Fruit fly (Drosophila melanogaster) whole organism, adult: ENCODE data around the gene CG42588.
A peak's percentile ranks its signal among the peaks of the same experiment; 100 is the strongest.

Experiments
- CG11617 ChIP-seq: fragments of 200-800 bp; sonication (Bioruptor generic); optimal IDR thresholded peaks from 2 replicates; lab custom pipeline; 2017; ENCODE audit warnings: mild to moderate bottlenecking, missing biosample characterization, missing genetic modification reagents, missing genetic modification characterization
- CG12768 ChIP-seq: fragments of 200-800 bp; sonication (Bioruptor generic); optimal IDR thresholded peaks from 2 replicates; lab custom pipeline; 2017; ENCODE audit warnings: missing biosample characterization, missing genetic modification characterization, mild to moderate bottlenecking, moderate library complexity, missing genetic modification reagents
- CG14711 ChIP-seq: fragments of 200-800 bp; sonication (Bioruptor generic); optimal IDR thresholded peaks from 2 replicates; lab custom pipeline; 2018; ENCODE audit warnings: missing biosample characterization, mild to moderate bottlenecking, missing genetic modification characterization, moderate library complexity
- CG1620 ChIP-seq: fragments of 200-800 bp; sonication (Bioruptor generic); optimal IDR thresholded peaks from 2 replicates; lab custom pipeline; 2016; ENCODE audit warnings: missing biosample characterization, missing genetic modification characterization
- CG33017 ChIP-seq: fragments of 200-800 bp; sonication (Bioruptor generic); optimal IDR thresholded peaks from 2 replicates; lab custom pipeline; 2018; ENCODE audit warnings: missing biosample characterization, mild to moderate bottlenecking, missing genetic modification characterization, moderate library complexity
- CG5204 ChIP-seq: fragments of 200-800 bp; sonication (Bioruptor generic); optimal IDR thresholded peaks from 2 replicates; lab custom pipeline; 2016; ENCODE audit warnings: missing biosample characterization, missing genetic modification characterization
- CG7045 ChIP-seq: fragments of 200-800 bp; sonication (Bioruptor generic); optimal IDR thresholded peaks from 2 replicates; lab custom pipeline; 2017; ENCODE audit warnings: missing biosample characterization, mild to moderate bottlenecking, missing genetic modification characterization
- CG7101 ChIP-seq: fragments of 200-800 bp; sonication (Bioruptor generic); optimal IDR thresholded peaks from 2 replicates; lab custom pipeline; 2018; ENCODE audit warnings: missing biosample characterization, mild to moderate bottlenecking, missing genetic modification characterization, moderate library complexity
- Clk ChIP-seq: fragments of 200-800 bp; sonication (Bioruptor generic); optimal IDR thresholded peaks from 2 replicates; lab custom pipeline; 2017; ENCODE audit warnings: missing biosample characterization, missing genetic modification characterization
- Crg-1 ChIP-seq: fragments of 200-800 bp; sonication (Bioruptor generic); optimal IDR thresholded peaks from 2 replicates; lab custom pipeline; 2016; ENCODE audit warnings: missing biosample characterization, missing genetic modification characterization
- Hr96 ChIP-seq: fragments of 200-800 bp; sonication (Bioruptor generic); optimal IDR thresholded peaks from 2 replicates; lab custom pipeline; 2016; ENCODE audit warnings: missing biosample characterization, missing genetic modification characterization
- Mnt ChIP-seq: fragments of 200-800 bp; sonication (Bioruptor generic); optimal IDR thresholded peaks from 2 replicates; lab custom pipeline; 2016; ENCODE audit warnings: missing biosample characterization, mild to moderate bottlenecking, missing genetic modification characterization
- bab1 ChIP-seq: fragments of 200-800 bp; sonication (Bioruptor generic); optimal IDR thresholded peaks from 3 replicates; lab custom pipeline; 2019; ENCODE audit warnings: missing biosample characterization, mild to moderate bottlenecking, missing genetic modification characterization, moderate library complexity
- cic ChIP-seq: fragments of 200-800 bp; sonication (Bioruptor generic); optimal IDR thresholded peaks from 2 replicates; lab custom pipeline; 2017; ENCODE audit warnings: missing biosample characterization, mild to moderate bottlenecking, missing genetic modification characterization, moderate library complexity
- cnc ChIP-seq, 2 experiments: fragments of >200 bp; optimal IDR thresholded peaks; 2 replicates each; lab custom pipeline; 2017
- kay ChIP-seq: fragments of 200-800 bp; sonication (Bioruptor generic); peaks from one replicate; lab custom pipeline; 2016; ENCODE audit warnings: missing biosample characterization, missing genetic modification characterization, borderline replicate concordance
- ovo ChIP-seq: fragments of 200-800 bp; sonication (Bioruptor generic); optimal IDR thresholded peaks from 2 replicates; lab custom pipeline; 2016; ENCODE audit warnings: missing biosample characterization, missing genetic modification characterization
- pad ChIP-seq: fragments of 200-800 bp; sonication (Bioruptor generic); optimal IDR thresholded peaks from 3 replicates; lab custom pipeline; 2017; ENCODE audit warnings: missing biosample characterization, missing genetic modification characterization, mild to moderate bottlenecking, moderate library complexity, missing genetic modification reagents
- tj ChIP-seq: fragments of 200-800 bp; sonication (Bioruptor generic); optimal IDR thresholded peaks from 3 replicates; lab custom pipeline; 2017; ENCODE audit warnings: missing biosample characterization, mild to moderate bottlenecking, missing genetic modification characterization, moderate library complexity
- toe ChIP-seq: fragments of 200-800 bp; sonication (Bioruptor generic); optimal IDR thresholded peaks from 2 replicates; lab custom pipeline; 2016; ENCODE audit warnings: missing biosample characterization, missing genetic modification characterization

The CG42588 gene

DNA sequence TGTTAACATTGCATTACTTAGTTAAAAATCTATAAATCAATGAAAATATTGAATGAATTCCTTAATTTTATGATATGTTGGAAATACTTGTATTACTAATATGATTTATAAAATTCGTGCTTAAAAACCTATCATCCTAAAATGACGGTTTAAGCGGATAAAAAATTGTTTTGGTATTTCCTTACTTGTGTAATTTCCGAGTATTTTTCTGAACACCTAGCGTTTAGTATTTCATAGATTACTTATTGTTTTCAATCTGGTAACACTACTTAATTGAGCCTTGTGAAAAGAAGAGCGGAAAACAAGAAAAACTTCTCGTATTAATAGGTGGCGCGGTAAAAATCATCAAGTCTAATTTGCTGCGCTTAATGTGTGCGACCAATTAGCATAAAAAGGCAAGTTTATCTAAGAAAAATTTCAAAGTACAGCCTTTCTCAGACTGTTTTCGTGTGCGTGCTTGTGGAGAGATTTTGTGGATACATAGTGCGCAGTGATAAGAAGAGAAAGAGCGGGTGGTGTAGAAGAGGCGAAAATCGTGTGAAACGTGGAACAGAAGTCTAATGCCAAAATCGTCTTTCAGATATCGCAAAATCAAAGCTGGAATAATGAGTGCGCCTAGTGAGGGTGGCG lies 8.3 kb upstream of the CG42588 start, which contains the start of gene Sap130:
Gene Sap130, plus strand, starts transcription at position 243 of the 630 bp plus-strand sequence.
- TF ChIP-seq CG14711 = no peak
- no peak for TF ChIP-seq ovo (GFP tag; lab: Kevin White, UChicago)
- no peak for TF ChIP-seq pad (GFP tag; lab: Kevin White, UChicago)
- no peak for TF ChIP-seq CG7045 (GFP tag; lab: Kevin White, UChicago)
- no peak for TF ChIP-seq cic (GFP tag; lab: Kevin White, UChicago)
- TF ChIP-seq toe (GFP tag; lab: Kevin White, UChicago) = no peak
- no peak for TF ChIP-seq Hr96
- no peak for TF ChIP-seq Clk

dm6 chr3L:12806290-12806743 lies 7.7 kb upstream of the CG42588 start:
- TF ChIP-seq Clk (no peak), Hr96 (no peak), cic (GFP tag; lab: Kevin White, UChicago) (peak; percentile 86), CG14711 (peak; percentile 98), pad (GFP tag; lab: Kevin White, UChicago) (peak; percentile 22), CG7045 (GFP tag; lab: Kevin White, UChicago) (peak; percentile 46), tj (peak; percentile 77), Crg-1 (no peak), cnc (optimal IDR thresholded peaks at IDR 0.05; lab: Kevin White, UChicago) (no peak), CG7101 (tag; lab: Kevin White, UChicago) (peak; percentile 68), Mnt (GFP tag; lab: Kevin White, UChicago) (peak; percentile 66), kay (GFP tag; lab: Kevin White, UChicago) (no peak), CG1620 (GFP tag; lab: Kevin White, UChicago) (no peak), CG5204 (GFP tag; lab: Kevin White, UChicago) (no peak), CG33017 (tag; lab: Kevin White, UChicago) (peak; percentile 75), bab1 (peak; percentile 41), toe (GFP tag; lab: Kevin White, UChicago) (no peak), CG12768 (peak; percentile 42), ovo (GFP tag; lab: Kevin White, UChicago) (no peak), CG11617 (GFP tag; lab: Kevin White, UChicago) (peak; percentile 69)

DNA sequence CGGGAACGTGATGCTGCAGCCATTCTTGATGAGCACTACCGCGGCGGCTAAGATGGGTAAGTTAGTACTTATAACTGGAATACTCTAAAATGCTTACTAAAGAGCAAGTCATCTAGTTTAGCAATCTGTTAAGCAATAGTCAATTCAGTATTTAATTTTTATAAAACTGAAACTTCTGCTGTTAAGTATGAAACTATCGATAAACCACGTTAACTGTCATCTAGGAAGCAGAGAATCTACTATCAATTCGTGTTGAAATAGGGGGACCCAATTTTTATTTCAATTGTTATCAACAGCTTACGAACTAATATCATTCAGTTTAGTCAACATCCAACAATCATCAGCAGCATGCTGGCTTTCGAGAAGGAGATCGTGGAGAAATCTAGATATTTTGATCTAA lies 5.6 kb upstream of the CG42588 start, which contains the start of gene CG32110:
Gene CG32110, plus strand, starts transcription at position 301 of the 400 bp plus-strand sequence.
- TF ChIP-seq CG12768 (no peak), toe (GFP tag; lab: Kevin White, UChicago) (no peak)

DNA sequence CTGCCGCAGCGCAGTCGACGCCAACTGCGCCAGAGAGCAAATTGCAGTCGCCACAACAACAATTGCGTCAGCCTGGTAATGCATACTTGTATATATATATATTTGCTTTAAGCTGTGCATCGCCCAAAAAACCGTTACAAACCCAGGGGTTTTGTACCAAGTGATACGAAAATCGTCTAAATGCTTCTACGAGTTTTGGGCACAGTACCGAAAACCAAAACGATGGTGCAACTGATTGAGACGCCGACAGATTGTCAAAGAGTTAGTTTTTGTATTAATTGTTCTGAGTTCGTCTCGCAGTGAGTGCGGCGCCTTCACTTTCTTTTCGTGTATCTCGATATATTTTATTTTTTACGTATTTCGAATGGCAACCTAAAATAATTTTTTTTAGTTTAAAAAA lies 752 bp downstream of the CG42588 start:
- TF ChIP-seq tj = no peak
- peak; percentile 79 for TF ChIP-seq pad (GFP tag; lab: Kevin White, UChicago)
- peak; percentile 44 for TF ChIP-seq bab1
- no peak for TF ChIP-seq Crg-1

DNA sequence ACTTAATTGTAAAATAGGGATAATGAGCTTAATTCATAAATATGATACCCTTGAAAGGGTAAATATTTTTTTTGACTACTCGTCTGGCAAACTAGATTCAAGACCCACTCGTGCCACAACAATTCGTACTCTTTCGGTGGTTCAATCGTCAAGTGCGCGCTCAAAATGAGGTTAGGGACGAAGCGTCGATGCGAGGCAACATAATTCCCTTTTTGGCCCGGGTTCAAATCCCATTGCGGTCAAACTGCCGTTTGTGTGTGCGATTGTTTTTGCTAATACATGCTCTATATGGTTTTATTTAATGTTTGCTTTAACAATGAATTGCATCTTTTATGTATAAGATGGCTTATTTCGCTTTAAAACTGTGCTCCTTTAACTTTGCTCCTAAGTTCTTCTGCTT lies 1.7 kb downstream of the CG42588 start:
- peak; percentile 26 for TF ChIP-seq bab1
- TF ChIP-seq CG5204 (GFP tag; lab: Kevin White, UChicago) = no peak
- no peak for TF ChIP-seq cnc (optimal IDR thresholded peaks at IDR 0.05; lab: Kevin White, UChicago)

- TF ChIP-seq CG1620 (GFP tag; lab: Kevin White, UChicago) (no peak), CG33017 (tag; lab: Kevin White, UChicago) (no peak), bab1 (no peak), kay (GFP tag; lab: Kevin White, UChicago) (no peak), CG12768 (no peak), CG11617 (GFP tag; lab: Kevin White, UChicago) (no peak), Clk (no peak), Mnt (GFP tag; lab: Kevin White, UChicago) (no peak), toe (GFP tag; lab: Kevin White, UChicago) (no peak), Hr96 (no peak), cnc (optimal IDR thresholded peaks at IDR 0.05; lab: Kevin White, UChicago) (no peak), cic (GFP tag; lab: Kevin White, UChicago) (no peak), CG7045 (GFP tag; lab: Kevin White, UChicago) (no peak), CG7101 (tag; lab: Kevin White, UChicago) (no peak), CG14711 (no peak), CG5204 (GFP tag; lab: Kevin White, UChicago) (no peak), ovo (GFP tag; lab: Kevin White, UChicago) (no peak), tj (no peak)
Observed at dm6 chr3L:12827705-12828104, 13.7 kb downstream of the CG42588 start.

- TF ChIP-seq bab1 (no peak), ovo (GFP tag; lab: Kevin White, UChicago) (no peak), kay (GFP tag; lab: Kevin White, UChicago) (no peak), CG12768 (no peak), Mnt (GFP tag; lab: Kevin White, UChicago) (no peak), pad (GFP tag; lab: Kevin White, UChicago) (no peak), tj (no peak), CG14711 (no peak), CG7101 (tag; lab: Kevin White, UChicago) (no peak), CG33017 (tag; lab: Kevin White, UChicago) (no peak), Crg-1 (no peak)
Observed at dm6 chr3L:12828532-12828931, 14.5 kb downstream of the CG42588 start.
